Worm (Caenorhabditis elegans): Measurements from ENCODE around the gene ced-3.
A peak's percentile ranks its signal among the peaks of the same experiment; 100 is the strongest.

ced-3 gene

DNA sequence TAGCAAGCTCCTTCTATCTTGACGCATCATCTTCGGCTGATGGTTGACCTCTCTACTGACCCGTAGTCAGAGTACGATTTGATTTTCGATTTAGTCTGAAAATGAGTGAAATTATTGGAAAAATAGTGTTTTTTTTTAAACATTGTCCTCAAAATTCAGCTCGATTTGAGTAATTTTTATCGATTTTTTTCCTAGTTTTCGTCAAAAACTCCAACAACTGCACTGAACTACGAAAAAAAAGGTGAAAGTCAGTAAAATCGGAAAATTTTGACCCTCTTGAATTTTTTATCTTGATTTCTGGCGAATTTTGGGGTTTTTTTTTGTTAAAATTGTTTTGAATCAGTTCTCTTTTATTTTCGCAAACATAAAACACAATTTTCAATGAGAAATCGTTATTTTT, at the start of gene ced-3:
Gene ced-3, minus strand, starts transcription at position 101 of the 400 bp plus-strand sequence.
- TF ChIP-seq nhr-90 (tag; optimal IDR thresholded peaks at IDR 0.05; ENCODE audit: poor library complexity) = no peak
- TF ChIP-seq efl-1 (optimal IDR thresholded peaks at IDR 0.05) = no peak
- peak in 1 of 2 experiments; percentile 22 for TF ChIP-seq efl-1 (GFP tag; optimal IDR thresholded peaks at IDR 0.05 in 1 of 2)

DNA sequence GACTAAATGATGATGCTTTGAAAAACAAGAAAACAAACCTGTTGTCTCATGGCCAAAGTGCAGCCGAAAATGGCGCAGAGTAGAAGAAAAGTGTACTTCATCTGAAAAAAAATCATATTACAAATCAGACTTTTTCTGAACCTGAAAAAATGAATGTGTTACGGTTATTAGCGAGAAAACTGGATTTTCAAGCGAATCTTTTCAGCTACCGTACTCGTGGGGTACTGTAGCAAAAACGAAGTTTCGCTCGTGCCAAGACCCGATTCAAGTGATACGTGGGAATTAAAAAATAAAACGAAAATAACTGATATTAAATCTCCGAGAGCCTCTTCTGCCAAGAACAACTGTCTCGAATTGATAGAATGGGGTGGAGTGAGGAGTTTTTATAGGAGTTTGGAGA, 48.3 kb upstream of the ced-3 start, which contains the start of gene ttr-51:
Gene ttr-51, minus strand, starts transcription at position 101 of the 400 bp plus-strand sequence.
- TF ChIP-seq rnt-1 (tag; optimal IDR thresholded peaks at IDR 0.05) (peak; percentile 15), C16A3.4 (tag; optimal IDR thresholded peaks at IDR 0.05) (no peak)

DNA sequence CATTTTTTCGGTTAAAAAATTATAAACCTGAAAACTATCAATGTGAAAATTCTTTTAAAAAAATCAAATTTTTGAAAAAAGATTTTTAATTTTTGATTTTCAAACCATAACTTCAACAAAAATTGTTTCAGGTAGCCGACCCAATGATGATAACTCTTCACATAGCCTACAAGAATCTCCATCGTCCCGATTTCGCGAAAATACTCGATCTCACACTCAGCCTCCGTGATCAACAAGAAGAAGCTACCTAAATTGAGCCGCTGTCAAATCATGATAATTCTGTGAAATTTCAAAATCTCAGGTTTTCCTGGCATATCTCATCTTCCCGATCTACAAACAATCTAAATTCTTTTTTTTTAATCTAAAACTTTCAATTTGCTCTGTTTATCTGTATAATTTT, 46.3 kb upstream of the ced-3 start:
- TF ChIP-seq unc-30 (tag; optimal IDR thresholded peaks at IDR 0.05) (no peak), egl-27 (tag; optimal IDR thresholded peaks at IDR 0.05) (no peak), nhr-28 (tag; optimal IDR thresholded peaks at IDR 0.05) (no peak), efl-3 (GFP tag; optimal IDR thresholded peaks at IDR 0.05) (no peak), pax-3 (tag; optimal IDR thresholded peaks at IDR 0.05) (no peak), nhr-76 (tag; optimal IDR thresholded peaks at IDR 0.05) (no peak), lsy-2 (tag; optimal IDR thresholded peaks at IDR 0.05) (no peak), tbx-2 (tag; optimal IDR thresholded peaks at IDR 0.05) (no peak), nhr-84 (tag; optimal IDR thresholded peaks at IDR 0.05) (no peak), fkh-8 (tag; optimal IDR thresholded peaks at IDR 0.05) (no peak), nhr-77 (tag; optimal IDR thresholded peaks at IDR 0.05) (no peak), ama-1 (optimal IDR thresholded peaks at IDR 0.05) (no peak), nhr-11 (tag; optimal IDR thresholded peaks at IDR 0.05) (no peak), ztf-4 (tag; optimal IDR thresholded peaks at IDR 0.05) (no peak), C34B4.2 (tag; optimal IDR thresholded peaks at IDR 0.05) (no peak), pqm-1 (tag; optimal IDR thresholded peaks at IDR 0.05) (no peak), ets-5 (GFP tag; IDR thresholded peaks at IDR 0.05) (no peak), alr-1 (tag; optimal IDR thresholded peaks at IDR 0.05; ENCODE audit: borderline replicate concordance) (no peak), unc-62 (GFP tag; optimal IDR thresholded peaks at IDR 0.05) (no peak), ces-1 (GFP tag; optimal IDR thresholded peaks at IDR 0.05) (no peak)

DNA sequence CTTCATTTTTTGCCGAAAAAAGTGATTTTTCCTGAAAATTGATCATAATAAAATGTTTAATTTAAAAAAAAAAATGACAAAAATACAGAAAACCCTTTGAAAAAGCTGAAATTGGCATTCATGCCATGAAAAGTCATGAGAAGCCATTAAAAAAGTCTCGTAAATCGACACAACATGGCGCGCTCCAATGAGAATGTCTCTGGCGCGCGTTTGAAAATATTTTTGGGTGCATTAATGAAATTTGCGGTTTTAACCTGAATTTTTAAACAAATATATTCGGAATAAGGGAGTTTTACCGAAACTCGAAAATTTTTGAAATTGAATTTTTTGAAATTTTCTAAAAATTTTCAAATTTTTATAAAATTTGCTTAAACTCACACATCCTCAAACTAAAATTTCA, 43.8 kb upstream of the ced-3 start:
- TF ChIP-seq hpl-2 (GFP tag; optimal IDR thresholded peaks at IDR 0.05) = no peak
- TF ChIP-seq ama-1 (optimal IDR thresholded peaks at IDR 0.05) = no peak
- no peak for TF ChIP-seq dsc-1 (tag; optimal IDR thresholded peaks at IDR 0.05)
- TF ChIP-seq unc-30 (tag; optimal IDR thresholded peaks at IDR 0.05) = no peak
- no peak for TF ChIP-seq tlp-1 (tag; optimal IDR thresholded peaks at IDR 0.05)
- TF ChIP-seq ets-5 (GFP tag; IDR thresholded peaks at IDR 0.05) = no peak
- no peak for TF ChIP-seq zag-1 (tag; optimal IDR thresholded peaks at IDR 0.05)
- no peak for TF ChIP-seq nhr-237 (tag; optimal IDR thresholded peaks at IDR 0.05)
- TF ChIP-seq C04F5.9 (tag; optimal IDR thresholded peaks at IDR 0.05) = no peak
- no peak for TF ChIP-seq ceh-88 (GFP tag; IDR thresholded peaks at IDR 0.05)
- no peak for TF ChIP-seq nhr-90 (tag; optimal IDR thresholded peaks at IDR 0.05; ENCODE audit: poor library complexity)
- TF ChIP-seq efl-1 (optimal IDR thresholded peaks at IDR 0.05) = peak; percentile 0 to 17
- peak in 1 of 2 experiments; percentile 93 for TF ChIP-seq efl-1 (GFP tag; optimal IDR thresholded peaks at IDR 0.05 in 1 of 2)
- peak in 1 of 3 experiments; percentile 24 for TF ChIP-seq dpl-1 (GFP tag; optimal IDR thresholded peaks at IDR 0.05)
- peak in 1 of 2 experiments; percentile 34 for TF ChIP-seq lin-35 (GFP tag; optimal IDR thresholded peaks at IDR 0.05)
- TF ChIP-seq nhr-12 (tag; optimal IDR thresholded peaks at IDR 0.05) = no peak
- no peak for TF ChIP-seq C34B4.2 (tag; optimal IDR thresholded peaks at IDR 0.05)

DNA sequence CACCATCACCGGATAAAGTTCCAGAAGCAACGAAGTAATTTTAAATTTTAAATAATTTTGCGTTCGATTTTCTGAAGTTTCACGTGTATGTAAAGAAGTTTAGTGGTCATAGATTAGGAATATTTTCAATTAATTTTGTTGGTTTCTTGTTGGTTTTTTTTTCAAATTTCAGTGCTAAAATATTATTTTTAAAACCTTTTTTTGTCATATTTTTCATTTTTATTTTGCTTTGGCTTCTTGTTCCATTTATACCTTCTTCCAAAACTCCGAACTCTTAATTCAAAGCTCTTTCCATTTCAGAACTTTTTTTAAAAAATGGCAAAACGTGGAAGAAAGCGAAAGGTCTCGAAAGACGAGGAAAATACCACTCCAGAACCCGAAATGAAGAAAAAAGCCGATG, 43.0 kb upstream of the ced-3 start, which contains the start of gene JC8.7:
Gene JC8.7, plus strand, starts transcription at position 301 of the 400 bp plus-strand sequence.
- TF ChIP-seq elt-3 (tag; optimal IDR thresholded peaks at IDR 0.05) (no peak), fkh-10 (GFP tag; optimal IDR thresholded peaks at IDR 0.05) (no peak), unc-130 (tag; optimal IDR thresholded peaks at IDR 0.05) (no peak), unc-86 (tag; optimal IDR thresholded peaks at IDR 0.05) (no peak), pax-3 (tag; optimal IDR thresholded peaks at IDR 0.05) (no peak), Y116A8C.19 (tag; optimal IDR thresholded peaks at IDR 0.05; ENCODE audit: borderline replicate concordance) (no peak), C04F5.9 (tag; optimal IDR thresholded peaks at IDR 0.05) (no peak), lsy-2 (tag; optimal IDR thresholded peaks at IDR 0.05) (no peak), fos-1 (tag; optimal IDR thresholded peaks at IDR 0.05) (no peak), mep-1 (tag; optimal IDR thresholded peaks at IDR 0.05) (no peak), pag-3 (tag; optimal IDR thresholded peaks at IDR 0.05; ENCODE audit: borderline replicate concordance, insufficient read depth) (no peak)

Measured in whole organism, L1 larva.